Worm (Caenorhabditis elegans) whole organism, L4/young adult: Measurements from ENCODE around the gene D1014.6.

Experiments
- W03F9.2 ChIP-seq: fragments of 150-350 bp; optimal IDR thresholded peaks from 2 replicates; lab custom pipeline; 2014; ENCODE audit warnings: missing biosample characterization, missing genetic modification characterization
- dao-5 ChIP-seq: sonication (generic microtip); optimal IDR thresholded peaks from 2 replicates; lab custom pipeline; 2016; ENCODE audit warnings: missing genotype, missing genetic modification characterization, moderate library complexity, missing compliant biosample characterization
- him-1 ChIP-seq: sonication (generic microtip); optimal IDR thresholded peaks from 2 replicates; lab custom pipeline; 2016; ENCODE audit warnings: missing genotype, missing genetic modification reagents, missing genetic modification characterization, missing compliant biosample characterization

DNA sequence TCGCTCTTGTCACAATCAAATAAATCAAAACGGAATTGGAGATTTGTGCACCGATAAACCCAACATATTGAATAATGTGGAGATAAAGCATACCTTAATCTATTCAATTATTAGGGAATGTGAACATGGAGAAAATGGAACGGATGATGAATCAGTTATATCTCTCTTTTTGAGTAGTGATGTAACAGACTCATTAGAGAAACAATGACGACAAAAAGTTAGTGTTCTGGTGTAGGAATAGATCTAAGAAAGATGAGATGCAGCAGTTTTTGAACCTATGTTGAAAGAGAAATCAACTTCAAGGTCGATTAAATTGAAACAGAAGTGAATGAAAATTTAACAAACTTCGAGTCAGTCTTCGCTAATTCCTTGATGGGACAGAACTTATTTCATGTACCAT lies 25.6 kb upstream of the D1014.6 start, which contains the start of gene str-146:
- TF ChIP-seq W03F9.2 (tag; lab: Kevin White, UChicago) (no peak), dao-5 (no peak), him-1 (tag; lab: Kevin White, UChicago) (no peak)
